Fruit fly (Drosophila melanogaster) whole organism, prepupa: ENCODE data around the gene CG10336.

ENCODE experiments used
- Blimp-1 ChIP-seq: fragments of 200-800 bp; sonication (Bioruptor generic); optimal IDR thresholded peaks from 3 replicates; lab custom pipeline; 2017; ENCODE audit warnings: missing biosample characterization, missing genetic modification characterization, mild to moderate bottlenecking, moderate library complexity, missing genetic modification reagents
- CG10669 ChIP-seq: fragments of 200-800 bp; sonication (Bioruptor generic); optimal IDR thresholded peaks from 3 replicates; lab custom pipeline; 2018; ENCODE audit warnings: missing biosample characterization, mild to moderate bottlenecking, missing genetic modification characterization, moderate library complexity
- CG11294 ChIP-seq: fragments of 200-800 bp; sonication (Bioruptor generic); IDR thresholded peaks from 2 replicates; pipeline ENCODE4 v1.3.6; 2022; ENCODE audit warnings: missing biosample characterization, missing genetic modification characterization
- CG11762 ChIP-seq: fragments of 200-800 bp; sonication (Bioruptor generic); optimal IDR thresholded peaks from 3 replicates; lab custom pipeline; 2016; ENCODE audit warnings: missing biosample characterization, missing genetic modification characterization; ENCODE audit not compliant: insufficient read depth
- CG1621 ChIP-seq: fragments of 200-800 bp; sonication (Bioruptor generic); optimal IDR thresholded peaks from 3 replicates; lab custom pipeline; 2018; ENCODE audit warnings: missing biosample characterization, mild to moderate bottlenecking, missing genetic modification characterization
- CG16779 ChIP-seq: fragments of 200-800 bp; sonication (Bioruptor generic); optimal IDR thresholded peaks from 3 replicates; lab custom pipeline; 2017; ENCODE audit warnings: missing biosample characterization, mild to moderate bottlenecking, missing genetic modification characterization
- CG3032 ChIP-seq: fragments of 200-800 bp; optimal IDR thresholded peaks from 2 replicates; lab custom pipeline; 2019; ENCODE audit warnings: missing biosample characterization, mild to moderate bottlenecking, missing genetic modification characterization, moderate library complexity
- CG31627 ChIP-seq: fragments of 200-800 bp; sonication (Bioruptor generic); optimal IDR thresholded peaks from 3 replicates; lab custom pipeline; 2016; ENCODE audit warnings: missing biosample characterization, missing genetic modification characterization
- CG32006 ChIP-seq: fragments of 200-800 bp; sonication (Bioruptor generic); optimal IDR thresholded peaks from 3 replicates; lab custom pipeline; 2017; ENCODE audit warnings: missing biosample characterization, mild to moderate bottlenecking, missing genetic modification characterization
- CG34406 ChIP-seq: fragments of 200-800 bp; sonication (Bioruptor generic); optimal IDR thresholded peaks from 3 replicates; lab custom pipeline; 2016; ENCODE audit warnings: missing biosample characterization, missing genetic modification characterization
- CG3919 ChIP-seq: fragments of 200-800 bp; sonication (Bioruptor generic); optimal IDR thresholded peaks from 3 replicates; lab custom pipeline; 2016; ENCODE audit warnings: missing biosample characterization, missing genetic modification characterization
- CG4318 ChIP-seq: fragments of 200-800 bp; sonication (Bioruptor generic); optimal IDR thresholded peaks from 3 replicates; lab custom pipeline; 2017; ENCODE audit warnings: missing biosample characterization, mild to moderate bottlenecking, missing genetic modification characterization
- CG6163 ChIP-seq: fragments of 200-800 bp; sonication (Bioruptor generic); IDR thresholded peaks from 3 replicates; pipeline ENCODE4 v1.3.6; 2022; ENCODE audit warnings: missing biosample characterization, missing genetic modification characterization
- CG6808 ChIP-seq: fragments of 200-800 bp; sonication (Bioruptor generic); optimal IDR thresholded peaks from 3 replicates; lab custom pipeline; 2017; ENCODE audit warnings: missing biosample characterization, missing genetic modification characterization, mild to moderate bottlenecking, moderate library complexity, missing genetic modification reagents
- CG7368 ChIP-seq: fragments of 200-800 bp; sonication (Bioruptor generic); optimal IDR thresholded peaks from 3 replicates; lab custom pipeline; 2016; ENCODE audit warnings: missing biosample characterization, missing genetic modification characterization
- CG8119 ChIP-seq: fragments of 200-800 bp; sonication (Bioruptor generic); IDR thresholded peaks from 3 replicates; pipeline ENCODE4 v1.3.6; 2022; ENCODE audit warnings: missing biosample characterization, missing genetic modification characterization
- CG9139 ChIP-seq: fragments of 200-800 bp; sonication (Bioruptor generic); optimal IDR thresholded peaks from 3 replicates; lab custom pipeline; 2017; ENCODE audit warnings: missing biosample characterization, mild to moderate bottlenecking, missing genetic modification characterization
- Eip78C ChIP-seq: fragments of 200-800 bp; sonication (Bioruptor generic); peaks from one replicate; lab custom pipeline; 2016; ENCODE audit warnings: missing biosample characterization, missing genetic modification characterization
- Eip93F ChIP-seq: fragments of 200-800 bp; sonication (Bioruptor generic); optimal IDR thresholded peaks from 2 replicates; lab custom pipeline; 2016; ENCODE audit warnings: missing biosample characterization, mild to moderate bottlenecking, missing genetic modification characterization
- Ets21C ChIP-seq: fragments of 200-800 bp; sonication (Bioruptor generic); optimal IDR thresholded peaks from 3 replicates; lab custom pipeline; 2016; ENCODE audit warnings: missing biosample characterization, missing genetic modification characterization
- Ets96B ChIP-seq: fragments of 200-800 bp; optimal IDR thresholded peaks from 2 replicates; lab custom pipeline; 2019; ENCODE audit warnings: missing biosample characterization, mild to moderate bottlenecking, missing genetic modification characterization, moderate library complexity
- Gug ChIP-seq: fragments of 200-800 bp; sonication (Bioruptor generic); IDR thresholded peaks from 2 replicates; pipeline ENCODE4 v1.3.6; 2022; ENCODE audit warnings: missing biosample characterization, missing genetic modification characterization
- Hr38 ChIP-seq: sonication (Bioruptor generic); optimal IDR thresholded peaks from 2 replicates; lab custom pipeline; 2016; ENCODE audit warnings: missing biosample characterization, missing genetic modification characterization
- Hr4 ChIP-seq: fragments of 200-800 bp; sonication (Bioruptor generic); optimal IDR thresholded peaks from 3 replicates; lab custom pipeline; 2016; ENCODE audit warnings: missing biosample characterization, missing genetic modification characterization
- Lpt ChIP-seq: fragments of 200-800 bp; sonication (Bioruptor generic); optimal IDR thresholded peaks from 3 replicates; lab custom pipeline; 2016; ENCODE audit warnings: missing biosample characterization, missing genetic modification characterization
- Met ChIP-seq: fragments of 200-800 bp; sonication (Bioruptor generic); optimal IDR thresholded peaks from 3 replicates; lab custom pipeline; 2016; ENCODE audit warnings: missing biosample characterization, missing genetic modification characterization
- OdsH ChIP-seq: fragments of 200-800 bp; sonication (Bioruptor generic); optimal IDR thresholded peaks from 3 replicates; lab custom pipeline; 2016; ENCODE audit warnings: missing biosample characterization, missing genetic modification characterization
- Smox ChIP-seq: fragments of 200-800 bp; sonication (Bioruptor generic); optimal IDR thresholded peaks from 3 replicates; lab custom pipeline; 2016; ENCODE audit warnings: missing biosample characterization, missing genetic modification characterization
- Sox14 ChIP-seq: fragments of 200-800 bp; sonication (Bioruptor generic); optimal IDR thresholded peaks from 3 replicates; lab custom pipeline; 2016; ENCODE audit warnings: missing biosample characterization, missing genetic modification characterization
- Sox15 ChIP-seq: fragments of 200-800 bp; sonication (Bioruptor generic); optimal IDR thresholded peaks from 3 replicates; lab custom pipeline; 2016; ENCODE audit warnings: missing biosample characterization, missing genetic modification characterization
- achi ChIP-seq: fragments of 200-800 bp; sonication (Bioruptor generic); optimal IDR thresholded peaks from 3 replicates; lab custom pipeline; 2016; ENCODE audit warnings: missing biosample characterization, missing genetic modification characterization
- acj6 ChIP-seq: fragments of 200-800 bp; sonication (Bioruptor generic); optimal IDR thresholded peaks from 3 replicates; lab custom pipeline; 2016; ENCODE audit warnings: missing biosample characterization, missing genetic modification characterization
- dac ChIP-seq: fragments of 200-800 bp; sonication (Bioruptor generic); optimal IDR thresholded peaks from 2 replicates; lab custom pipeline; 2017; ENCODE audit warnings: missing biosample characterization, mild to moderate bottlenecking, missing genetic modification characterization
- dsx ChIP-seq: fragments of 200-800 bp; optimal IDR thresholded peaks from 3 replicates; lab custom pipeline; 2019; ENCODE audit warnings: missing biosample characterization, mild to moderate bottlenecking, missing genetic modification characterization, moderate library complexity; ENCODE audit not compliant: poor library complexity, severe bottlenecking
- esn ChIP-seq: fragments of 200-800 bp; sonication (Bioruptor generic); optimal IDR thresholded peaks from 2 replicates; lab custom pipeline; 2016; ENCODE audit warnings: missing biosample characterization, mild to moderate bottlenecking, missing genetic modification characterization, moderate library complexity
- fd59A ChIP-seq: fragments of 200-800 bp; sonication (Bioruptor generic); optimal IDR thresholded peaks from 2 replicates; lab custom pipeline; 2017; ENCODE audit warnings: missing biosample characterization, mild to moderate bottlenecking, missing genetic modification characterization, missing genetic modification reagents
- fd85E ChIP-seq: fragments of 200-800 bp; sonication (Bioruptor generic); optimal IDR thresholded peaks from 3 replicates; lab custom pipeline; 2016; ENCODE audit warnings: missing biosample characterization, missing genetic modification characterization
- fkh ChIP-seq: fragments of 200-800 bp; sonication (Bioruptor generic); optimal IDR thresholded peaks from 3 replicates; lab custom pipeline; 2017; ENCODE audit warnings: missing biosample characterization, mild to moderate bottlenecking, missing genetic modification characterization, moderate library complexity
- lz ChIP-seq: fragments of 200-800 bp; sonication (Bioruptor generic); optimal IDR thresholded peaks from 3 replicates; lab custom pipeline; 2016; ENCODE audit warnings: missing biosample characterization, missing genetic modification characterization
- net ChIP-seq: fragments of 200-800 bp; sonication (Bioruptor generic); optimal IDR thresholded peaks from 3 replicates; lab custom pipeline; 2016; ENCODE audit warnings: missing biosample characterization, missing genetic modification characterization
- pdm3 ChIP-seq: fragments of 200-800 bp; sonication (Bioruptor generic); optimal IDR thresholded peaks from 3 replicates; lab custom pipeline; 2016; ENCODE audit warnings: missing biosample characterization, missing genetic modification characterization
- spab ChIP-seq: fragments of 200-800 bp; sonication (Bioruptor generic); optimal IDR thresholded peaks from 2 replicates; lab custom pipeline; 2017; ENCODE audit warnings: missing biosample characterization, mild to moderate bottlenecking, missing genetic modification characterization, missing genetic modification reagents
- ss ChIP-seq, 2 experiments: fragments of 200-800 bp; sonication (Bioruptor generic); optimal IDR thresholded peaks; 2 replicates in 1 of 2; 3 replicates in 1 of 2; lab custom pipeline; 2017 to 2018; ENCODE audit warnings: mild to moderate bottlenecking in 2 of 2, missing biosample characterization in 2 of 2, missing genetic modification characterization in 2 of 2, moderate library complexity in 1 of 2
- svp ChIP-seq: fragments of 200-800 bp; sonication (Bioruptor generic); peaks from one replicate; lab custom pipeline; 2016; ENCODE audit warnings: missing biosample characterization, missing genetic modification characterization
- topi ChIP-seq: fragments of 200-800 bp; sonication (Bioruptor generic); optimal IDR thresholded peaks from 3 replicates; lab custom pipeline; 2016; ENCODE audit warnings: missing biosample characterization, missing genetic modification characterization
- vri ChIP-seq: fragments of 200-800 bp; sonication (Bioruptor generic); optimal IDR thresholded peaks from 3 replicates; lab custom pipeline; 2016; ENCODE audit warnings: missing biosample characterization, mild to moderate bottlenecking, missing genetic modification characterization

The CG10336 gene

DNA sequence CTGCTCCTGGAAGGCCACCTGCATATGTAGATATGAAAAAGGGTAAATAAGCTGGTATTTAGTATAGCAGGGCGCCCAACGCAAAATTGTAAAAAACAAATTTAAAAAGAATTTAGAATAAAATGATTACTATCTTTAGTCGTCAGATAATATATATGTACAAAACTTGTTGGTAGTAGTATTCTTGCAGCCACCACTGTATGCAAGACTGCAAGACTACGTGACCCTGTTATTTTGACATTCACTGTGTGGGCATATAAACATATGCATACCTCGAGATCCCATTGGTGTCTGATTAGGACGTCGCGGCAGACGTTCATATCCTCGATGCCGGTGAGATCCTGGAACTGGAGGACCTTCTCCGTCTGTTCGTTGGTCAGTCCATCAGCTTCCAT lies 18.5 kb downstream of the CG10336 start (continued):
- TF ChIP-seq Hr4 = peak; percentile 71
- TF ChIP-seq topi (GFP tag; lab: Kevin White, UChicago) = peak; percentile 62
- peak; percentile 65 for TF ChIP-seq CG3919
- TF ChIP-seq CG3032 (tag; lab: Kevin White, UChicago) = no peak
- TF ChIP-seq CG1621 = no peak
- peak; percentile 54 for TF ChIP-seq achi (GFP tag; lab: Kevin White, UChicago)
- TF ChIP-seq CG31627 (GFP tag; lab: Kevin White, UChicago) = peak; percentile 63
- TF ChIP-seq CG6808 (GFP tag; lab: Kevin White, UChicago) = no peak
- peak; percentile 56 for TF ChIP-seq Met (GFP tag; lab: Kevin White, UChicago)
- TF ChIP-seq Smox (GFP tag; lab: Kevin White, UChicago) = peak; percentile 63
- peak; percentile 63 for TF ChIP-seq esn (GFP tag; lab: Kevin White, UChicago)
- peak; percentile 56 for TF ChIP-seq pdm3 (GFP tag; lab: Kevin White, UChicago)
- no peak for TF ChIP-seq Gug (GFP tag; lab: Robert Waterston, UW)
- TF ChIP-seq fd85E (GFP tag; lab: Kevin White, UChicago) = no peak
- TF ChIP-seq CG34406 (GFP tag; lab: Kevin White, UChicago) = no peak
- peak; percentile 89 for TF ChIP-seq Eip78C (GFP tag; lab: Kevin White, UChicago)
- peak; percentile 11 for TF ChIP-seq CG10669 (GFP tag; lab: Kevin White, UChicago)
- TF ChIP-seq Ets21C (GFP tag; lab: Kevin White, UChicago) = no peak
- peak; percentile 47 for TF ChIP-seq CG7368 (GFP tag; lab: Kevin White, UChicago)
- TF ChIP-seq Hr38 (GFP tag; lab: Kevin White, UChicago) = peak; percentile 5
- TF ChIP-seq, all 60 proteins: peak for 32

- TF ChIP-seq topi (GFP tag; lab: Kevin White, UChicago) (peak; percentile 79), Ets96B (tag; lab: Kevin White, UChicago) (peak; percentile 77), CG32006 (GFP tag; lab: Kevin White, UChicago) (peak; percentile 90), acj6 (GFP tag; lab: Kevin White, UChicago) (peak; percentile 88), svp (GFP tag; lab: Kevin White, UChicago) (peak; percentile 96), CG6808 (GFP tag; lab: Kevin White, UChicago) (peak; percentile 46), Eip93F (peak; percentile 82), dac (GFP tag; lab: Kevin White, UChicago) (peak; percentile 85), achi (GFP tag; lab: Kevin White, UChicago) (peak; percentile 80), CG1621 (peak; percentile 68), Lpt (peak; percentile 83), vri (GFP tag; lab: Kevin White, UChicago) (no peak), ss (GFP tag; optimal IDR thresholded peaks at IDR 0.05; lab: Kevin White, UChicago) (peak; percentile 56 to 74), net (peak; percentile 71), CG34406 (GFP tag; lab: Kevin White, UChicago) (peak; percentile 70), Met (GFP tag; lab: Kevin White, UChicago) (peak; percentile 83), Sox14 (GFP tag; lab: Kevin White, UChicago) (peak; percentile 92), CG11294 (peak; percentile 90), CG3032 (tag; lab: Kevin White, UChicago) (peak; percentile 90), dsx (peak; percentile 71), CG9139 (GFP tag; lab: Kevin White, UChicago) (peak; percentile 49), lz (peak; percentile 85), CG11762 (GFP tag; lab: Kevin White, UChicago) (peak; percentile 61), spab (GFP tag; lab: Kevin White, UChicago) (peak; percentile 48), fd85E (GFP tag; lab: Kevin White, UChicago) (no peak), Hr38 (GFP tag; lab: Kevin White, UChicago) (peak; percentile 37), CG6163 (GFP tag; lab: Robert Waterston, UW) (peak; percentile 91), Sox15 (peak; percentile 88), Smox (GFP tag; lab: Kevin White, UChicago) (peak; percentile 81), esn (GFP tag; lab: Kevin White, UChicago) (peak; percentile 79), CG31627 (GFP tag; lab: Kevin White, UChicago) (peak; percentile 90), CG16779 (tag; lab: Kevin White, UChicago) (peak; percentile 14), CG3919 (peak; percentile 82), CG4318 (GFP tag; lab: Kevin White, UChicago) (peak; percentile 87), fkh (GFP tag; lab: Kevin White, UChicago) (peak; percentile 54), CG8119 (GFP tag; lab: Robert Waterston, UW) (peak; percentile 78), fd59A (GFP tag; lab: Kevin White, UChicago) (peak; percentile 53), OdsH (GFP tag; lab: Kevin White, UChicago) (peak; percentile 90), Blimp-1 (GFP tag; lab: Kevin White, UChicago) (peak; percentile 21), Ets21C (GFP tag; lab: Kevin White, UChicago) (peak; percentile 88)
Observed at dm6 chr2L:18708239-18708891, 19.0 kb downstream of the CG10336 start, which contains the start of the genes Faf2 and Grip71. Faf2 (minus strand) TSS chr2L:18708688. Grip71 (plus strand) TSS chr2L:18708846.
